Fruit fly (Drosophila melanogaster): ENCODE results near the gene O-fut2.

O-fut2 gene

dm6 chrX:1460278-1460872 is 5.4 kb downstream of the O-fut2 start, which contains the start of gene Lrpprc2 (continued):
- TF ChIP-seq MBD-R2 (GFP tag; IDR thresholded peaks at IDR 0.05) = peak; percentile 85
- no peak for TF ChIP-seq H15 (GFP tag; IDR thresholded peaks at IDR 0.05)
- TF ChIP-seq D19B (GFP tag; optimal IDR thresholded peaks at IDR 0.05) = no peak
- peak; percentile 6 for TF ChIP-seq CG10543 (GFP tag; optimal IDR thresholded peaks at IDR 0.05)
- peak; percentile 12 for TF ChIP-seq phol (tag; optimal IDR thresholded peaks at IDR 0.05)
- peak; percentile 34 for TF ChIP-seq Ets65A (GFP tag)
- TF ChIP-seq YL-1 (GFP tag; optimal IDR thresholded peaks at IDR 0.05) = peak; percentile 53
- peak; percentile 23; the same call in 1 of the 2 replicates for TF ChIP-seq Adf1 (GFP tag; IDR thresholded peaks at IDR 0.05)
- peak; percentile 0 for TF ChIP-seq CG33557 (GFP tag; optimal IDR thresholded peaks at IDR 0.05)
- TF ChIP-seq CG7987 (GFP tag; optimal IDR thresholded peaks at IDR 0.05) = peak; percentile 17
- peak; percentile 6 for TF ChIP-seq CG9797 (GFP tag; optimal IDR thresholded peaks at IDR 0.05)
- no peak for TF ChIP-seq Mes4 (GFP tag; optimal IDR thresholded peaks at IDR 0.05)
- TF ChIP-seq Myb (GFP tag; optimal IDR thresholded peaks at IDR 0.05) = peak; percentile 91
- peak; percentile 14 for TF ChIP-seq BEAF-32 (GFP tag; optimal IDR thresholded peaks at IDR 0.05)
- no peak for TF ChIP-seq CG18011 (GFP tag; optimal IDR thresholded peaks at IDR 0.05)
- peak; percentile 3 for TF ChIP-seq CG17186 (GFP tag; optimal IDR thresholded peaks at IDR 0.05)
- peak; percentile 28 for TF ChIP-seq CG17912 (GFP tag; optimal IDR thresholded peaks at IDR 0.05)
- no peak for TF ChIP-seq CG9817 (tag; optimal IDR thresholded peaks at IDR 0.05)
- TF ChIP-seq stwl (tag; optimal IDR thresholded peaks at IDR 0.05) = peak; percentile 37
- TF ChIP-seq Dp (GFP tag; optimal IDR thresholded peaks at IDR 0.05) = peak; percentile 59
- TF ChIP-seq CTCF (GFP tag; optimal IDR thresholded peaks at IDR 0.05) = peak; percentile 35
- peak; percentile 46; the same call in 1 of the 2 replicates for TF ChIP-seq CG13287 (GFP tag; IDR thresholded peaks at IDR 0.05; ENCODE audit: partially characterized antibody)
- no peak for TF ChIP-seq ssp (GFP tag; IDR thresholded peaks at IDR 0.05)
- no peak for TF ChIP-seq croc (GFP tag; conservative IDR thresholded peaks at IDR 0.05)
- no peak for TF ChIP-seq hbn (GFP tag; IDR thresholded peaks at IDR 0.05; ENCODE audit: partially characterized antibody)

- TF ChIP-seq tx (GFP tag; optimal IDR thresholded peaks at IDR 0.05) = no peak
- TF ChIP-seq CG14014 (GFP tag; IDR thresholded peaks at IDR 0.05) = no peak
- TF ChIP-seq CG17361 (GFP tag; IDR thresholded peaks at IDR 0.05) = no peak
- TF ChIP-seq dati (GFP tag; IDR thresholded peaks at IDR 0.05) = no peak
- TF ChIP-seq pfk (GFP tag; optimal IDR thresholded peaks at IDR 0.05) = no peak
- no peak for TF ChIP-seq p53 (GFP tag; optimal IDR thresholded peaks at IDR 0.05)
- TF ChIP-seq Pdp1 (GFP tag; optimal IDR thresholded peaks at IDR 0.05) = no peak
- no peak for TF ChIP-seq org-1 (GFP tag; optimal IDR thresholded peaks at IDR 0.05)
- TF ChIP-seq CG3847 (GFP tag; IDR thresholded peaks at IDR 0.05) = no peak
- TF ChIP-seq CG2199 (GFP tag; IDR thresholded peaks at IDR 0.05) = no peak
Measured at dm6 chrX:1456954-1457353, 8.8 kb downstream of the O-fut2 start, which contains the start of gene CG14785. CG14785 (minus strand) TSS chrX:1457054.

- TF ChIP-seq row (GFP tag; IDR thresholded peaks at IDR 0.05) (0 out of 3 replicates have a peak, but pooled peaks have one; percentile 19), Dll (GFP tag; IDR thresholded peaks at IDR 0.05; ENCODE audit: partially characterized antibody) (peak; percentile 53; the same call in 1 of the 4 replicates), CG31224 (GFP tag; IDR thresholded peaks at IDR 0.05) (peak; percentile 8; the same call in 1 of the 2 replicates), amos (GFP tag; IDR thresholded peaks at IDR 0.05; ENCODE audit: partially characterized antibody) (0 out of 2 replicates have a peak, but pooled peaks have one; percentile 25), Scr (GFP tag; IDR thresholded peaks at IDR 0.05; ENCODE audit: partially characterized antibody) (peak; percentile 34; the same call in 1 of the 2 replicates), sna (GFP tag; IDR thresholded peaks at IDR 0.05; ENCODE audit: partially characterized antibody) (0 out of 2 replicates have a peak, but pooled peaks have one; percentile 21), CG1647 (GFP tag; optimal IDR thresholded peaks at IDR 0.05) (no peak), BEAF-32 (GFP tag; optimal IDR thresholded peaks at IDR 0.05) (peak; percentile 38), CG31365 (tag; optimal IDR thresholded peaks at IDR 0.05) (no peak)
Measured at dm6 chrX:1454837-1455236, 11.0 kb downstream of the O-fut2 start.
